Fruit fly (Drosophila melanogaster) whole organism, adult: ENCODE data around the gene CG42346.
"Not testable (repeated sequence)": the region's sequence is repeated elsewhere in the genome, so short reads cannot be mapped to it uniquely, and the experiment has no call there.

Source experiments
- CG11617 ChIP-seq: fragments of 200-800 bp; sonication (Bioruptor generic); optimal IDR thresholded peaks from 2 replicates; lab custom pipeline; 2017; ENCODE audit warnings: mild to moderate bottlenecking, missing biosample characterization, missing genetic modification reagents, missing genetic modification characterization
- CG7045 ChIP-seq: fragments of 200-800 bp; sonication (Bioruptor generic); optimal IDR thresholded peaks from 2 replicates; lab custom pipeline; 2017; ENCODE audit warnings: missing biosample characterization, mild to moderate bottlenecking, missing genetic modification characterization
- cic ChIP-seq: fragments of 200-800 bp; sonication (Bioruptor generic); optimal IDR thresholded peaks from 2 replicates; lab custom pipeline; 2017; ENCODE audit warnings: missing biosample characterization, mild to moderate bottlenecking, missing genetic modification characterization, moderate library complexity
- kay ChIP-seq: fragments of 200-800 bp; sonication (Bioruptor generic); peaks from one replicate; lab custom pipeline; 2016; ENCODE audit warnings: missing biosample characterization, missing genetic modification characterization, borderline replicate concordance

- TF ChIP-seq CG11617 (GFP tag; lab: Kevin White, UChicago); CG7045; kay (GFP tag; lab: Kevin White, UChicago); cic (GFP tag; lab: Kevin White, UChicago): not testable (repeated sequence)
Measured at dm6 chrX:22811835-22812234, 20.4 kb upstream of the CG42346 start, which contains the start of gene CG12446.
